Fruit fly (Drosophila melanogaster) whole organism, embryonic: Measurements from ENCODE around the gene CG31609.

ENCODE experiments used
- Asciz ChIP-seq: fragments of 200-800 bp; sonication (Bioruptor generic); optimal IDR thresholded peaks from 2 replicates; lab custom pipeline; 2017; ENCODE audit warnings: missing biosample characterization, mild to moderate bottlenecking, missing genetic modification characterization, missing genetic modification reagents
- Atf3 ChIP-seq: fragments of 200-800 bp; sonication (Bioruptor generic); optimal IDR thresholded peaks from 3 replicates; lab custom pipeline; 2016; ENCODE audit warnings: missing biosample characterization, missing genetic modification characterization
- CG1024 ChIP-seq: fragments of 200-800 bp; sonication (Bioruptor generic); IDR thresholded peaks from 2 replicates; pipeline ENCODE4 v1.3.6; 2022; ENCODE audit warnings: missing biosample characterization, missing genetic modification characterization
- CG12071 ChIP-seq: fragments of 200-800 bp; sonication (Bioruptor generic); optimal IDR thresholded peaks from 3 replicates; lab custom pipeline; 2018; ENCODE audit warnings: missing biosample characterization, mild to moderate bottlenecking, missing genetic modification characterization
- CG1233 ChIP-seq: fragments of 200-800 bp; sonication (Bioruptor generic); optimal IDR thresholded peaks from 4 replicates; lab custom pipeline; 2018; ENCODE audit warnings: missing biosample characterization, mild to moderate bottlenecking, missing genetic modification characterization
- CG13296 ChIP-seq: fragments of 200-800 bp; sonication (Bioruptor generic); optimal IDR thresholded peaks from 3 replicates; lab custom pipeline; 2018; ENCODE audit warnings: missing biosample characterization, mild to moderate bottlenecking, missing genetic modification characterization
- CG14441 ChIP-seq: fragments of 200-800 bp; sonication (Bioruptor generic); IDR thresholded peaks from 2 replicates; pipeline ENCODE4 v1.3.6; 2022; ENCODE audit warnings: missing biosample characterization, missing genetic modification characterization
- CG14667 ChIP-seq: fragments of 200-800 bp; sonication (Bioruptor generic); IDR thresholded peaks from 2 replicates; pipeline ENCODE4 v1.3.6; 2022; ENCODE audit warnings: missing biosample characterization, missing genetic modification characterization
- CG14965 ChIP-seq: fragments of 200-800 bp; sonication (Bioruptor generic); optimal IDR thresholded peaks from 2 replicates; lab custom pipeline; 2016; ENCODE audit warnings: missing biosample characterization, missing genetic modification characterization, borderline replicate concordance
- CG1603 ChIP-seq: fragments of 200-800 bp; sonication (Bioruptor generic); optimal IDR thresholded peaks from 2 replicates; lab custom pipeline; 2019; ENCODE audit warnings: missing biosample characterization, mild to moderate bottlenecking, missing genetic modification characterization, moderate library complexity
- CG16815 ChIP-seq: fragments of 200-800 bp; sonication (Bioruptor generic); optimal IDR thresholded peaks from 3 replicates; lab custom pipeline; 2017; ENCODE audit warnings: missing biosample characterization, mild to moderate bottlenecking, missing genetic modification characterization
- CG16863 ChIP-seq: fragments of 200-800 bp; sonication (Bioruptor generic); optimal IDR thresholded peaks from 3 replicates; lab custom pipeline; 2016; ENCODE audit warnings: missing biosample characterization, missing genetic modification characterization
- CG17912 ChIP-seq: fragments of 200-800 bp; sonication (Bioruptor generic); optimal IDR thresholded peaks from 2 replicates; lab custom pipeline; 2018; ENCODE audit warnings: missing biosample characterization, mild to moderate bottlenecking, missing genetic modification characterization
- CG18476 ChIP-seq: fragments of 200-800 bp; sonication (Bioruptor generic); optimal IDR thresholded peaks from 2 replicates; lab custom pipeline; 2016; ENCODE audit warnings: missing biosample characterization, mild to moderate bottlenecking, missing genetic modification characterization
- CG30431 ChIP-seq: fragments of 200-800 bp; sonication (Bioruptor generic); optimal IDR thresholded peaks from 2 replicates; lab custom pipeline; 2017; ENCODE audit warnings: missing biosample characterization, missing genetic modification characterization
- CG31441 ChIP-seq: fragments of 200-800 bp; sonication (Bioruptor generic); IDR thresholded peaks from 2 replicates; pipeline ENCODE4 v1.3.6; 2022; ENCODE audit warnings: missing biosample characterization, missing genetic modification characterization
- CG3163 ChIP-seq: fragments of 200-800 bp; sonication (Bioruptor generic); optimal IDR thresholded peaks from 3 replicates; lab custom pipeline; 2016; ENCODE audit warnings: missing biosample characterization, missing genetic modification characterization
- CG34224 ChIP-seq: fragments of 200-800 bp; sonication (Bioruptor generic); IDR thresholded peaks from 3 replicates; pipeline ENCODE4 v1.3.6; 2022; ENCODE audit warnings: missing biosample characterization, missing genetic modification characterization; ENCODE audit not compliant: partially characterized antibody
- CG3726 ChIP-seq: fragments of 200-800 bp; sonication (Bioruptor generic); IDR thresholded peaks from 3 replicates; pipeline ENCODE4, ENCODE4 v1.3.6; 2022; ENCODE audit warnings: missing biosample characterization, missing genetic modification characterization
- CG3847 ChIP-seq: fragments of 200-800 bp; sonication (Bioruptor generic); IDR thresholded peaks from 2 replicates; pipeline ENCODE4 v1.3.6; 2022; ENCODE audit warnings: missing biosample characterization, missing genetic modification characterization
- CG42726 ChIP-seq: fragments of 200-800 bp; sonication (Bioruptor generic); IDR thresholded peaks from 2 replicates; pipeline ENCODE4 v1.3.6; 2022; ENCODE audit warnings: missing biosample characterization, missing genetic modification characterization; ENCODE audit not compliant: partially characterized antibody
- CG6765 ChIP-seq: fragments of 200-800 bp; sonication (Bioruptor generic); optimal IDR thresholded peaks from 3 replicates; lab custom pipeline; 2017; ENCODE audit warnings: missing biosample characterization, mild to moderate bottlenecking, missing genetic modification characterization
- CG7357 ChIP-seq: fragments of 200-800 bp; sonication (Bioruptor generic); IDR thresholded peaks from 3 replicates; pipeline ENCODE4 v1.3.6; 2022; ENCODE audit warnings: missing biosample characterization, missing genetic modification characterization
- CG8388 ChIP-seq: fragments of 200-800 bp; sonication (Bioruptor generic); optimal IDR thresholded peaks from 2 replicates; lab custom pipeline; 2019; ENCODE audit warnings: missing biosample characterization, mild to moderate bottlenecking, missing genetic modification characterization, moderate library complexity
- CG9437 ChIP-seq: fragments of 200-800 bp; sonication (Bioruptor generic); optimal IDR thresholded peaks from 2 replicates; lab custom pipeline; 2018; ENCODE audit warnings: missing biosample characterization, mild to moderate bottlenecking, missing genetic modification characterization
- Dek ChIP-seq: fragments of 200-800 bp; sonication (Bioruptor generic); optimal IDR thresholded peaks from 3 replicates; lab custom pipeline; 2019; ENCODE audit warnings: missing biosample characterization, mild to moderate bottlenecking, missing genetic modification characterization, moderate library complexity
- Dfd ChIP-seq, 2 experiments: fragments of >200 bp; optimal IDR thresholded peaks; 2 replicates each; lab custom pipeline; 2017; ENCODE audit warnings: missing biosample characterization in 2 of 2, missing genetic modification characterization in 2 of 2
- Doc3 ChIP-seq: fragments of 200-800 bp; sonication (Bioruptor generic); IDR thresholded peaks from 3 replicates; pipeline ENCODE4 v1.3.6; 2022; ENCODE audit warnings: missing biosample characterization, missing genetic modification characterization; ENCODE audit not compliant: partially characterized antibody
- Dref ChIP-seq: fragments of 200-800 bp; sonication (Bioruptor generic); IDR thresholded peaks from 2 replicates; pipeline ENCODE4 v1.3.6; 2022; ENCODE audit warnings: missing biosample characterization, missing genetic modification characterization
- Eip74EF ChIP-seq, 2 experiments: fragments of 200-800 bp in 1 of 2; fragments of >200 bp in 1 of 2; sonication (Bioruptor generic) in 1 of 2; optimal IDR thresholded peaks; 2 replicates each; lab custom pipeline; 2017 to 2019; ENCODE audit warnings: missing biosample characterization in 2 of 2, missing genetic modification characterization in 2 of 2, mild to moderate bottlenecking in 1 of 2, moderate library complexity in 1 of 2
- Ets65A ChIP-seq: fragments of 200-800 bp; sonication (Bioruptor generic); peaks from one replicate; lab custom pipeline; 2016; ENCODE audit warnings: missing biosample characterization, missing genetic modification characterization
- HLH3B ChIP-seq: fragments of 200-800 bp; sonication (Bioruptor generic); IDR thresholded peaks from 2 replicates; pipeline ENCODE4 v1.3.6; 2022; ENCODE audit warnings: missing biosample characterization, missing genetic modification characterization
- Hey ChIP-seq: fragments of 200-800 bp; sonication (Bioruptor generic); optimal IDR thresholded peaks from 3 replicates; lab custom pipeline; 2018; ENCODE audit warnings: missing biosample characterization, mild to moderate bottlenecking, missing genetic modification characterization
- Hmr ChIP-seq: fragments of 200-800 bp; sonication (Bioruptor generic); optimal IDR thresholded peaks from 3 replicates; lab custom pipeline; 2017; ENCODE audit warnings: mild to moderate bottlenecking, missing biosample characterization, missing genetic modification reagents, missing genetic modification characterization
- Hr78 ChIP-seq, 2 experiments: fragments of 200-800 bp in 1 of 2; fragments of >200 bp in 1 of 2; sonication (Bioruptor generic) in 1 of 2; optimal IDR thresholded peaks; 2 replicates each; lab custom pipeline; 2017 to 2019; ENCODE audit warnings: missing biosample characterization in 2 of 2, missing genetic modification characterization in 2 of 2, mild to moderate bottlenecking in 1 of 2, moderate library complexity in 1 of 2
- Opbp ChIP-seq: fragments of 200-800 bp; sonication (Bioruptor generic); IDR thresholded peaks from 3 replicates; pipeline ENCODE4 v1.3.6; 2022; ENCODE audit warnings: missing biosample characterization, missing genetic modification characterization; ENCODE audit not compliant: partially characterized antibody
- Rfx ChIP-seq: fragments of 200-800 bp; sonication (Bioruptor generic); IDR thresholded peaks from 2 replicates; pipeline ENCODE4 v1.3.6; 2022; ENCODE audit warnings: missing biosample characterization, missing genetic modification characterization
- Sox102F ChIP-seq: fragments of 200-800 bp; sonication (Bioruptor generic); optimal IDR thresholded peaks from 2 replicates; lab custom pipeline; 2018; ENCODE audit warnings: missing biosample characterization, mild to moderate bottlenecking, missing genetic modification characterization, moderate library complexity
- Ssrp ChIP-seq: fragments of 200-800 bp; sonication (Bioruptor generic); optimal IDR thresholded peaks from 2 replicates; lab custom pipeline; 2018; ENCODE audit warnings: missing biosample characterization, mild to moderate bottlenecking, missing genetic modification characterization, moderate library complexity
- cas ChIP-seq: fragments of 200-800 bp; sonication (Bioruptor generic); IDR thresholded peaks from 2 replicates; pipeline ENCODE4 v1.3.6; 2022; ENCODE audit warnings: missing biosample characterization, missing genetic modification characterization
- fd64A ChIP-seq: fragments of 200-800 bp; sonication (Bioruptor generic); optimal IDR thresholded peaks from 3 replicates; lab custom pipeline; 2018; ENCODE audit warnings: missing biosample characterization, mild to moderate bottlenecking, missing genetic modification characterization
- lmd ChIP-seq: fragments of 200-800 bp; sonication (Bioruptor generic); IDR thresholded peaks from 2 replicates; pipeline ENCODE4 v1.3.6; 2022; ENCODE audit warnings: missing biosample characterization, missing genetic modification characterization
- mam ChIP-seq: fragments of 200-800 bp; sonication (Bioruptor generic); optimal IDR thresholded peaks from 3 replicates; lab custom pipeline; 2016; ENCODE audit warnings: missing biosample characterization, missing genetic modification characterization
- odd ChIP-seq: fragments of 200-800 bp; sonication (Bioruptor generic); optimal IDR thresholded peaks from 2 replicates; lab custom pipeline; 2017; ENCODE audit warnings: missing biosample characterization, mild to moderate bottlenecking, missing genetic modification characterization
- org-1 ChIP-seq: fragments of 200-800 bp; sonication (Bioruptor generic); optimal IDR thresholded peaks from 2 replicates; lab custom pipeline; 2017; ENCODE audit warnings: missing biosample characterization, missing genetic modification characterization
- pfk ChIP-seq: fragments of 200-800 bp; sonication (Bioruptor generic); optimal IDR thresholded peaks from 2 replicates; lab custom pipeline; 2018; ENCODE audit warnings: missing biosample characterization, mild to moderate bottlenecking, missing genetic modification characterization, moderate library complexity
- run ChIP-seq: fragments of 200-800 bp; sonication (Bioruptor generic); optimal IDR thresholded peaks from 3 replicates; lab custom pipeline; 2018; ENCODE audit warnings: missing biosample characterization, mild to moderate bottlenecking, missing genetic modification characterization
- schlank ChIP-seq: fragments of 200-800 bp; sonication (Bioruptor generic); optimal IDR thresholded peaks from 2 replicates; lab custom pipeline; 2018; ENCODE audit warnings: missing biosample characterization, mild to moderate bottlenecking, missing genetic modification characterization
- trem ChIP-seq: fragments of 200-800 bp; optimal IDR thresholded peaks from 3 replicates; lab custom pipeline; 2019; ENCODE audit warnings: missing biosample characterization, mild to moderate bottlenecking, missing genetic modification characterization, moderate library complexity
- z ChIP-seq: fragments of 200-800 bp; sonication (Bioruptor generic); IDR thresholded peaks from 3 replicates; pipeline ENCODE4 v1.3.6; 2022; ENCODE audit warnings: missing biosample characterization, missing genetic modification characterization

The CG31609 gene

dm6 chr2L:9133169-9133568 is 35.8 kb downstream of the CG31609 start (continued):
- TF ChIP-seq Dfd (GFP tag; optimal IDR thresholded peaks at IDR 0.05; lab: Kevin White, UChicago): no peak
- no peak for TF ChIP-seq CG3163 (GFP tag; lab: Kevin White, UChicago)
- TF ChIP-seq CG18476 (GFP tag; lab: Kevin White, UChicago): peak; percentile 40
- no peak for TF ChIP-seq CG12071 (GFP tag; lab: Kevin White, UChicago)
- peak; percentile 50 for TF ChIP-seq Hmr
- no peak; the same call in 1 of the 2 replicates for TF ChIP-seq CG14667 (GFP tag; lab: Robert Waterston, UW)
- TF ChIP-seq CG31441: peak; percentile 93
- no peak for TF ChIP-seq CG17912 (GFP tag; lab: Kevin White, UChicago)
- no peak for TF ChIP-seq CG42726 (GFP tag; lab: Robert Waterston, UW)
- 0 out of 3 replicates have a peak, but pooled peaks have one; percentile 35 for TF ChIP-seq CG7357 (GFP tag; lab: Robert Waterston, UW)
- TF ChIP-seq Rfx (GFP tag; lab: Robert Waterston, UW): no peak
- TF ChIP-seq CG30431 (GFP tag; lab: Kevin White, UChicago): peak; percentile 26
- no peak for TF ChIP-seq CG34224 (GFP tag; lab: Robert Waterston, UW)
- peak; percentile 60 for TF ChIP-seq lmd (GFP tag; lab: Robert Waterston, UW)
- no peak for TF ChIP-seq schlank (tag; lab: Kevin White, UChicago)
- no peak for TF ChIP-seq CG6765 (GFP tag; lab: Kevin White, UChicago)
- TF ChIP-seq org-1 (GFP tag; lab: Kevin White, UChicago): peak; percentile 40
- TF ChIP-seq CG1024 (GFP tag; lab: Robert Waterston, UW): peak; percentile 45; the same call in 1 of the 2 replicates
- TF ChIP-seq CG1233: peak; percentile 64
- no peak for TF ChIP-seq cas (GFP tag; lab: Robert Waterston, UW)
- peak; percentile 81 for TF ChIP-seq trem
- TF ChIP-seq HLH3B (GFP tag; lab: Robert Waterston, UW): peak; percentile 66; the same call in 1 of the 2 replicates
- no peak for TF ChIP-seq pfk (GFP tag; lab: Kevin White, UChicago)
- peak in 1 of 2 experiments; percentile 79 for TF ChIP-seq Hr78 (GFP tag; optimal IDR thresholded peaks at IDR 0.05; lab: Kevin White, UChicago)
- peak; percentile 63 for TF ChIP-seq CG9437 (GFP tag; lab: Kevin White, UChicago)
- TF ChIP-seq CG14965: no peak
- TF ChIP-seq run (tag; lab: Kevin White, UChicago): peak; percentile 40
- TF ChIP-seq z (GFP tag; lab: Robert Waterston, UW): no peak

- TF ChIP-seq Asciz: peak; percentile 16
- TF ChIP-seq Sox102F (GFP tag; lab: Kevin White, UChicago): no peak
- TF ChIP-seq CG16863 (GFP tag; lab: Kevin White, UChicago): no peak
- 0 out of 3 replicates have a peak, but pooled peaks have one; percentile 24 for TF ChIP-seq CG3726
- TF ChIP-seq CG8388 (GFP tag; lab: Kevin White, UChicago): no peak
- TF ChIP-seq CG3847: no peak
- no peak for TF ChIP-seq odd
- TF ChIP-seq Atf3 (GFP tag; lab: Kevin White, UChicago): peak; percentile 43
- no peak for TF ChIP-seq Dref (GFP tag; lab: Robert Waterston, UW)
- no peak for TF ChIP-seq CG13296
- no peak for TF ChIP-seq Doc3 (GFP tag; lab: Robert Waterston, UW)
- no peak for TF ChIP-seq mam (GFP tag; lab: Kevin White, UChicago)
- peak; percentile 21 for TF ChIP-seq Ets65A (GFP tag; lab: Kevin White, UChicago)
- TF ChIP-seq CG1603: no peak
- TF ChIP-seq Dek: no peak
- TF ChIP-seq Hey (tag; lab: Kevin White, UChicago): peak; percentile 35
- TF ChIP-seq fd64A (GFP tag; lab: Kevin White, UChicago): no peak
- TF ChIP-seq Ssrp (tag; lab: Kevin White, UChicago): no peak
- no peak for TF ChIP-seq Eip74EF (GFP tag; optimal IDR thresholded peaks at IDR 0.05; lab: Kevin White, UChicago)
- no peak for TF ChIP-seq Opbp (GFP tag; lab: Robert Waterston, UW)
- no peak for TF ChIP-seq CG16815 (GFP tag; lab: Kevin White, UChicago)
- TF ChIP-seq CG3163 (GFP tag; lab: Kevin White, UChicago): no peak
- TF ChIP-seq CG14441 (GFP tag; lab: Robert Waterston, UW): peak; percentile 46; the same call in 1 of the 2 replicates
Observed at dm6 chr2L:9134209-9134608, 36.8 kb downstream of the CG31609 start.
